Fruit fly (Drosophila melanogaster) whole organism, embryonic: ENCODE measurements around the gene ND-SGDH.

Experiments used
- Bteb2 ChIP-seq: fragments of 200-800 bp; sonication (Bioruptor generic); optimal IDR thresholded peaks from 2 replicates; lab custom pipeline; 2016; ENCODE audit warnings: missing biosample characterization, missing genetic modification characterization
- CG10209 ChIP-seq: fragments of 200-800 bp; sonication (Bioruptor generic); optimal IDR thresholded peaks from 3 replicates; lab custom pipeline; 2017; ENCODE audit warnings: missing biosample characterization, mild to moderate bottlenecking, missing genetic modification characterization, missing genetic modification reagents
- CG10543 ChIP-seq: fragments of 200-800 bp; sonication (Bioruptor generic); optimal IDR thresholded peaks from 3 replicates; lab custom pipeline; 2017; ENCODE audit warnings: missing biosample characterization, mild to moderate bottlenecking, missing genetic modification characterization, moderate library complexity
- CG12104 ChIP-seq: fragments of 200-800 bp; sonication (Bioruptor generic); optimal IDR thresholded peaks from 3 replicates; lab custom pipeline; 2016; ENCODE audit warnings: missing biosample characterization, missing genetic modification characterization
- CG12155 ChIP-seq: fragments of 200-800 bp; sonication (Bioruptor generic); optimal IDR thresholded peaks from 3 replicates; lab custom pipeline; 2016; ENCODE audit warnings: missing biosample characterization, missing genetic modification characterization
- CG13894 ChIP-seq: fragments of 200-800 bp; sonication (Bioruptor generic); optimal IDR thresholded peaks from 3 replicates; lab custom pipeline; 2018; ENCODE audit warnings: missing biosample characterization, mild to moderate bottlenecking, missing genetic modification characterization, moderate library complexity
- CG14710 ChIP-seq: fragments of 200-800 bp; sonication (Bioruptor generic); optimal IDR thresholded peaks from 3 replicates; lab custom pipeline; 2019; ENCODE audit warnings: missing biosample characterization, mild to moderate bottlenecking, missing genetic modification characterization, moderate library complexity
- CG1529 ChIP-seq: fragments of 200-800 bp; sonication (Bioruptor generic); optimal IDR thresholded peaks from 3 replicates; lab custom pipeline; 2018; ENCODE audit warnings: missing biosample characterization, missing genetic modification characterization
- CG16863 ChIP-seq: fragments of 200-800 bp; sonication (Bioruptor generic); optimal IDR thresholded peaks from 3 replicates; lab custom pipeline; 2016; ENCODE audit warnings: missing biosample characterization, missing genetic modification characterization
- CG17361 ChIP-seq: fragments of 200-800 bp; sonication (Bioruptor generic); IDR thresholded peaks from 3 replicates; pipeline ENCODE4 v1.3.6; 2022; ENCODE audit warnings: missing biosample characterization, missing genetic modification characterization
- CG17612 ChIP-seq: fragments of 200-800 bp; sonication (Bioruptor generic); IDR thresholded peaks from 2 replicates; pipeline ENCODE4 v1.3.6; 2022; ENCODE audit warnings: missing biosample characterization, missing genetic modification characterization
- CG18262 ChIP-seq: fragments of 200-800 bp; optimal IDR thresholded peaks from 3 replicates; lab custom pipeline; 2019; ENCODE audit warnings: missing biosample characterization, mild to moderate bottlenecking, missing genetic modification characterization, moderate library complexity
- CG2678 ChIP-seq: fragments of 200-800 bp; sonication (Bioruptor generic); optimal IDR thresholded peaks from 3 replicates; lab custom pipeline; 2019; ENCODE audit warnings: missing biosample characterization, mild to moderate bottlenecking, missing genetic modification characterization, moderate library complexity
- CG3163 ChIP-seq: fragments of 200-800 bp; sonication (Bioruptor generic); optimal IDR thresholded peaks from 3 replicates; lab custom pipeline; 2016; ENCODE audit warnings: missing biosample characterization, missing genetic modification characterization
- CG4424 ChIP-seq: fragments of 200-800 bp; sonication (Bioruptor generic); optimal IDR thresholded peaks from 3 replicates; lab custom pipeline; 2016; ENCODE audit warnings: missing biosample characterization, missing genetic modification characterization
- CG4820 ChIP-seq: fragments of 200-800 bp; sonication (Bioruptor generic); optimal IDR thresholded peaks from 3 replicates; lab custom pipeline; 2016; ENCODE audit warnings: missing biosample characterization, missing genetic modification characterization
- CG7271 ChIP-seq: fragments of 200-800 bp; sonication (Bioruptor generic); optimal IDR thresholded peaks from 2 replicates; lab custom pipeline; 2018; ENCODE audit warnings: missing biosample characterization, mild to moderate bottlenecking, missing genetic modification characterization, moderate library complexity
- CG8359 ChIP-seq: fragments of 200-800 bp; sonication (Bioruptor generic); optimal IDR thresholded peaks from 2 replicates; lab custom pipeline; 2017; ENCODE audit warnings: missing biosample characterization, mild to moderate bottlenecking, missing genetic modification characterization, borderline replicate concordance
- CG8944 ChIP-seq: fragments of 200-800 bp; sonication (Bioruptor generic); optimal IDR thresholded peaks from 3 replicates; lab custom pipeline; 2016; ENCODE audit warnings: missing biosample characterization, missing genetic modification characterization
- CkIIα-i1 ChIP-seq: fragments of 200-800 bp; sonication (Bioruptor generic); IDR thresholded peaks from 2 replicates; pipeline ENCODE4 v1.3.6; 2022; ENCODE audit warnings: missing biosample characterization, missing genetic modification characterization
- D ChIP-seq, 2 experiments: fragments of 200-800 bp in 1 of 2; fragments of >200 bp in 1 of 2; sonication (Bioruptor generic) in 1 of 2; optimal IDR thresholded peaks; 2 replicates in 1 of 2; 3 replicates in 1 of 2; lab custom pipeline; 2017; ENCODE audit warnings: mild to moderate bottlenecking in 1 of 2, missing biosample characterization in 1 of 2, missing genetic modification characterization in 1 of 2, missing genetic modification reagents in 1 of 2
- Dip2 ChIP-seq: fragments of 200-800 bp; sonication (Bioruptor generic); IDR thresholded peaks from 2 replicates; pipeline ENCODE4 v1.3.6; 2022; ENCODE audit warnings: missing biosample characterization, missing genetic modification characterization
- H2.0 ChIP-seq: fragments of 200-800 bp; sonication (Bioruptor generic); IDR thresholded peaks from 2 replicates; pipeline ENCODE4 v1.3.6; 2022; ENCODE audit warnings: missing biosample characterization, missing genetic modification characterization
- HHEX ChIP-seq: fragments of 200-800 bp; sonication (Bioruptor generic); optimal IDR thresholded peaks from 3 replicates; lab custom pipeline; 2017; ENCODE audit warnings: missing biosample characterization, mild to moderate bottlenecking, missing genetic modification characterization, missing genetic modification reagents
- Med ChIP-seq: fragments of 200-800 bp; sonication (Bioruptor generic); peaks from one replicate; lab custom pipeline; 2016; ENCODE audit warnings: missing biosample characterization, missing genetic modification characterization, mild to moderate bottlenecking, inconsistent platforms, moderate library complexity
- Nf-YA ChIP-seq: fragments of 200-800 bp; sonication (Bioruptor generic); IDR thresholded peaks from 2 replicates; pipeline ENCODE4 v1.3.6; 2022; ENCODE audit warnings: missing biosample characterization, missing genetic modification characterization
- Poxn ChIP-seq: fragments of 200-800 bp; sonication (Bioruptor generic); IDR thresholded peaks from 2 replicates; pipeline ENCODE4 v1.3.6; 2022; ENCODE audit warnings: missing biosample characterization, missing genetic modification characterization
- Sox100B ChIP-seq: fragments of 200-800 bp; sonication (Bioruptor generic); optimal IDR thresholded peaks from 3 replicates; lab custom pipeline; 2018; ENCODE audit warnings: missing biosample characterization, mild to moderate bottlenecking, missing genetic modification characterization
- Sox102F ChIP-seq: fragments of 200-800 bp; sonication (Bioruptor generic); optimal IDR thresholded peaks from 2 replicates; lab custom pipeline; 2018; ENCODE audit warnings: missing biosample characterization, mild to moderate bottlenecking, missing genetic modification characterization, moderate library complexity
- aop ChIP-seq: fragments of 200-800 bp; sonication (Bioruptor generic); IDR thresholded peaks from 2 replicates; pipeline ENCODE4 v1.3.6; 2022; ENCODE audit warnings: missing biosample characterization, missing genetic modification characterization
- bab2 ChIP-seq: fragments of 200-800 bp; sonication (Bioruptor generic); optimal IDR thresholded peaks from 2 replicates; lab custom pipeline; 2016; ENCODE audit warnings: missing biosample characterization, missing genetic modification characterization
- da ChIP-seq: fragments of 200-800 bp; sonication (Bioruptor generic); optimal IDR thresholded peaks from 2 replicates; lab custom pipeline; 2016; ENCODE audit warnings: missing biosample characterization, missing genetic modification characterization
- dan ChIP-seq: fragments of 200-800 bp; sonication (Bioruptor generic); IDR thresholded peaks from 2 replicates; pipeline ENCODE4 v1.3.6; 2022; ENCODE audit warnings: missing biosample characterization, missing genetic modification characterization
- dysf ChIP-seq: fragments of 200-800 bp; sonication (Bioruptor generic); IDR thresholded peaks from 3 replicates; pipeline ENCODE4 v1.3.6; 2022; ENCODE audit warnings: missing biosample characterization, missing genetic modification characterization
- ems ChIP-seq: fragments of 200-800 bp; sonication (Bioruptor generic); optimal IDR thresholded peaks from 3 replicates; lab custom pipeline; 2016; ENCODE audit warnings: missing biosample characterization, missing genetic modification characterization
- fd64A ChIP-seq: fragments of 200-800 bp; sonication (Bioruptor generic); optimal IDR thresholded peaks from 3 replicates; lab custom pipeline; 2018; ENCODE audit warnings: missing biosample characterization, mild to moderate bottlenecking, missing genetic modification characterization
- gt ChIP-seq: fragments of 200-800 bp; sonication (Bioruptor generic); IDR thresholded peaks from 2 replicates; pipeline ENCODE4 v1.3.6; 2022; ENCODE audit warnings: missing biosample characterization, missing genetic modification characterization
- h ChIP-seq: fragments of >200 bp; optimal IDR thresholded peaks from 2 replicates; lab custom pipeline; 2017
- ham ChIP-seq: fragments of 200-800 bp; sonication (Bioruptor generic); IDR thresholded peaks from 2 replicates; pipeline ENCODE4 v1.3.6; 2022; ENCODE audit warnings: missing biosample characterization, missing genetic modification characterization
- kah ChIP-seq: fragments of 200-800 bp; sonication (Bioruptor generic); optimal IDR thresholded peaks from 2 replicates; lab custom pipeline; 2018; ENCODE audit warnings: missing biosample characterization, mild to moderate bottlenecking, missing genetic modification characterization
- knrl ChIP-seq: fragments of 200-800 bp; sonication (Bioruptor generic); IDR thresholded peaks from 3 replicates; pipeline ENCODE4 v1.3.6; 2022; ENCODE audit warnings: missing biosample characterization, missing genetic modification characterization; ENCODE audit not compliant: partially characterized antibody
- lola ChIP-seq, 3 experiments: fragments of >200 bp in 2 of 3; fragments of 200-800 bp in 1 of 3; sonication (Bioruptor generic) in 1 of 3; optimal IDR thresholded peaks; 2 replicates each; lab custom pipeline; 2017 to 2019; ENCODE audit warnings: missing biosample characterization in 3 of 3, missing genetic modification characterization in 3 of 3, mild to moderate bottlenecking in 1 of 3, moderate library complexity in 1 of 3
- lov ChIP-seq, 2 experiments: fragments of 200-800 bp in 1 of 2; fragments of >200 bp in 1 of 2; sonication (Bioruptor generic) in 1 of 2; IDR thresholded peaks in 1 of 2; optimal IDR thresholded peaks in 1 of 2; 2 replicates in 1 of 2; 3 replicates in 1 of 2; pipeline versions ENCODE4 v1.3.6 to Lab custom; 2017 to 2022; ENCODE audit warnings: missing biosample characterization in 1 of 2, missing genetic modification characterization in 1 of 2
- oc ChIP-seq: fragments of 200-800 bp; sonication (Bioruptor generic); optimal IDR thresholded peaks from 2 replicates; lab custom pipeline; 2018; ENCODE audit warnings: missing biosample characterization, mild to moderate bottlenecking, missing genetic modification characterization, moderate library complexity
- pzg ChIP-seq: fragments of 200-800 bp; sonication (Bioruptor generic); optimal IDR thresholded peaks from 3 replicates; lab custom pipeline; 2018; ENCODE audit warnings: missing biosample characterization, mild to moderate bottlenecking, missing genetic modification characterization, moderate library complexity
- sd ChIP-seq: fragments of 200-800 bp; sonication (Bioruptor generic); optimal IDR thresholded peaks from 3 replicates; lab custom pipeline; 2018; ENCODE audit warnings: missing biosample characterization, mild to moderate bottlenecking, missing genetic modification characterization, moderate library complexity
- sob ChIP-seq: fragments of 200-800 bp; sonication (Bioruptor generic); IDR thresholded peaks from 2 replicates; pipeline ENCODE4 v1.3.6; 2022; ENCODE audit warnings: missing biosample characterization, missing genetic modification characterization
- sr ChIP-seq: fragments of 200-800 bp; sonication (Bioruptor generic); IDR thresholded peaks from 3 replicates; pipeline ENCODE4 v1.3.6; 2022; ENCODE audit warnings: missing biosample characterization, missing genetic modification characterization
- tgo ChIP-seq: fragments of 200-800 bp; sonication (Bioruptor generic); IDR thresholded peaks from 3 replicates; pipeline ENCODE4 v1.3.6; 2022; ENCODE audit warnings: missing biosample characterization, missing genetic modification characterization
- tio ChIP-seq: fragments of 200-800 bp; sonication (Bioruptor generic); optimal IDR thresholded peaks from 2 replicates; lab custom pipeline; 2017; ENCODE audit warnings: missing biosample characterization, missing genetic modification characterization, inconsistent platforms

Gene ND-SGDH

dm6 chr3L:12131918-12132317, 6.5 kb downstream of the ND-SGDH start, which contains the start of gene DEF8 (continued):
- TF ChIP-seq tgo (peak; percentile 74), lola (GFP tag; optimal IDR thresholded peaks at IDR 0.05; lab: Kevin White, UChicago) (peak in 1 of 3 experiments; percentile 91), Sox102F (peak; percentile 93), CG18262 (peak; percentile 90), oc (peak; percentile 91), Med (GFP tag; lab: Kevin White, UChicago) (peak; percentile 90), CG17612 (GFP tag; lab: Robert Waterston, UW) (0 out of 2 replicates have a peak, but pooled peaks have one; percentile 29), CG3163 (GFP tag; lab: Kevin White, UChicago) (peak; percentile 35), CG17361 (GFP tag; lab: Robert Waterston, UW) (peak; percentile 96), sd (peak; percentile 93), CG7271 (tag; lab: Kevin White, UChicago) (peak; percentile 83), CG2678 (tag; lab: Kevin White, UChicago) (peak; percentile 92), fd64A (GFP tag; lab: Kevin White, UChicago) (no peak), CkIIα-i1 (no peak), CG12104 (GFP tag; lab: Kevin White, UChicago) (peak; percentile 76), kah (peak; percentile 100), ems (GFP tag; lab: Kevin White, UChicago) (no peak), CG16863 (GFP tag; lab: Kevin White, UChicago) (peak; percentile 45), aop (peak; percentile 55; the same call in 1 of the 2 replicates), CG8944 (GFP tag; lab: Kevin White, UChicago) (no peak), HHEX (GFP tag; lab: Kevin White, UChicago) (peak; percentile 79), dan (GFP tag; lab: Robert Waterston, UW) (no peak), CG12155 (GFP tag; lab: Kevin White, UChicago) (peak; percentile 70), bab2 (GFP tag; lab: Kevin White, UChicago) (peak; percentile 60), CG14710 (tag; lab: Kevin White, UChicago) (peak; percentile 92), sob (peak; percentile 87), CG1529 (GFP tag; lab: Kevin White, UChicago) (peak; percentile 57), Bteb2 (GFP tag; lab: Kevin White, UChicago) (peak; percentile 19), h (lab: Kevin White, UChicago) (no peak), gt (GFP tag; lab: Robert Waterston, UW) (0 out of 2 replicates have a peak, but pooled peaks have one; percentile 22), knrl (GFP tag; lab: Robert Waterston, UW) (peak; percentile 60; the same call in 2 of the 3 replicates), CG10543 (GFP tag; lab: Kevin White, UChicago) (peak; percentile 40), CG10209 (GFP tag; lab: Kevin White, UChicago) (peak; percentile 80), H2.0 (GFP tag; lab: Robert Waterston, UW) (peak; percentile 86), Dip2 (GFP tag; lab: Robert Waterston, UW) (no peak), CG13894 (no peak), CG8359 (GFP tag; lab: Kevin White, UChicago) (peak; percentile 60), Nf-YA (GFP tag; lab: Robert Waterston, UW) (peak; percentile 83), pzg (GFP tag; lab: Kevin White, UChicago) (peak; percentile 61), da (GFP tag; lab: Kevin White, UChicago) (no peak), Sox100B (GFP tag; lab: Kevin White, UChicago) (peak; percentile 88), Poxn (GFP tag; lab: Robert Waterston, UW) (no peak), sr (GFP tag; lab: Robert Waterston, UW) (no peak), dysf (GFP tag; lab: Robert Waterston, UW) (peak; percentile 84), CG4820 (peak; percentile 71), lov (optimal IDR thresholded peaks at IDR 0.05; lab: Kevin White, UChicago) (no peak), lov (GFP tag; IDR thresholded peaks at IDR 0.05; lab: Robert Waterston, UW) (peak; percentile 64; the same call in 2 of the 3 replicates), D (optimal IDR thresholded peaks at IDR 0.05; lab: Kevin White, UChicago) (no peak), D (GFP tag; optimal IDR thresholded peaks at IDR 0.05; lab: Kevin White, UChicago) (peak; percentile 75), tio (GFP tag; lab: Kevin White, UChicago) (peak; percentile 65), CG4424 (GFP tag; lab: Kevin White, UChicago) (peak; percentile 81), ham (no peak)
